Fruit fly (Drosophila melanogaster): Measurements from ENCODE around the gene tup.

DNA sequence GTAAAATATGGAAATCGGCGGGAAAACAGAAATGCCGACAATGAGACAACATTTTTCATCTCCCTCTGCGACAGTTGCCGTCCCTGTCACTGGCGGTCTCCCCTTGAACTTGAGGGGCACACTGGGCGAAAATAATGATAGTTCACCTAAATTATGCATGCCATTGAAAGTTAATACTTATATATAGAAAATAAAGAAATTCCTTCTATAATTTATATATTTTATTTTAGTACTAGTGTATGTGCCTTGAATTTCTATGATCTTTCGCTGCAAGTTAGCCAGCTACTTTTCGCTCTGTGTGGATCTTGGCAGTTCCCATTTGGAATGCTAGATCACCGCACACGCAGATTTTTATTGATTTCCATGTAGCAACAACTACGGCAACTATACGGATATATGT lies 25.6 kb upstream of the tup start:
- no peak for TF ChIP-seq EcR (GFP tag; optimal IDR thresholded peaks at IDR 0.05)
- TF ChIP-seq Dll (optimal IDR thresholded peaks at IDR 0.05), result no peak
- TF ChIP-seq CG8478 (optimal IDR thresholded peaks at IDR 0.05), result no peak

Measured in whole organism.